Fruit fly (Drosophila melanogaster): Measurements from ENCODE around the gene LManII.

Gene LManII

dm6 chr2L:10506557-10507252, 49.2 kb downstream of the LManII start, which contains the start of the genes Myo31DF and CG6094 (continued):
- no peak for TF ChIP-seq sc (optimal IDR thresholded peaks at IDR 0.05)
- no peak for TF ChIP-seq sc (GFP tag; optimal IDR thresholded peaks at IDR 0.05)
- TF ChIP-seq CG13123 (GFP tag; optimal IDR thresholded peaks at IDR 0.05), result no peak
- no peak for TF ChIP-seq Stat92E (GFP tag; optimal IDR thresholded peaks at IDR 0.05)
- TF ChIP-seq salm (tag; optimal IDR thresholded peaks at IDR 0.05), result peak; percentile 1
- TF ChIP-seq knrl (GFP tag; IDR thresholded peaks at IDR 0.05; ENCODE audit: partially characterized antibody), result peak; percentile 57; the same call in 1 of the 3 replicates
- TF ChIP-seq CG9932 (GFP tag; IDR thresholded peaks at IDR 0.05), result peak; percentile 55
- TF ChIP-seq ac (GFP tag; optimal IDR thresholded peaks at IDR 0.05), result no peak
- TF ChIP-seq CG12659 (GFP tag; optimal IDR thresholded peaks at IDR 0.05), result peak; percentile 58
- TF ChIP-seq trem (tag; optimal IDR thresholded peaks at IDR 0.05), result peak; percentile 80
- TF ChIP-seq pum (GFP tag; optimal IDR thresholded peaks at IDR 0.05), result peak; percentile 21
- peak; percentile 97 for TF ChIP-seq CG17186 (GFP tag; optimal IDR thresholded peaks at IDR 0.05)
- no peak for TF ChIP-seq Oaz (GFP tag; IDR thresholded peaks at IDR 0.05)
- TF ChIP-seq CG10267 (tag; optimal IDR thresholded peaks at IDR 0.05), result peak; percentile 59
- peak; percentile 23 for TF ChIP-seq CG13296 (GFP tag; optimal IDR thresholded peaks at IDR 0.05)
- TF ChIP-seq gro (GFP tag; optimal IDR thresholded peaks at IDR 0.05), result peak; percentile 38
- TF ChIP-seq CG11560 (tag; IDR thresholded peaks at IDR 0.05), result no peak
- TF ChIP-seq Sin3A (optimal IDR thresholded peaks at IDR 0.05), result peak; percentile 98
- TF ChIP-seq CG13424 (tag; optimal IDR thresholded peaks at IDR 0.05), result peak; percentile 30
- TF ChIP-seq her (GFP tag; optimal IDR thresholded peaks at IDR 0.05), result peak; percentile 7
- TF ChIP-seq CG1233 (GFP tag; optimal IDR thresholded peaks at IDR 0.05), result no peak
- TF ChIP-seq CrebB (tag; optimal IDR thresholded peaks at IDR 0.05), result peak; percentile 17
- TF ChIP-seq grau (tag; optimal IDR thresholded peaks at IDR 0.05), result peak; percentile 29
- peak; percentile 62 for TF ChIP-seq zen (tag; optimal IDR thresholded peaks at IDR 0.05)
- peak; percentile 81 for TF ChIP-seq HmgZ (tag; optimal IDR thresholded peaks at IDR 0.05)
- TF ChIP-seq pan (optimal IDR thresholded peaks at IDR 0.05), result no peak
- TF ChIP-seq pan (GFP tag; optimal IDR thresholded peaks at IDR 0.05 in 1 of 2, IDR thresholded peaks at IDR 0.05 in 1 of 2), result peak in 1 of 2 experiments; percentile 17
- TF ChIP-seq CG8765 (GFP tag; IDR thresholded peaks at IDR 0.05), result no peak
- peak; percentile 68 for TF ChIP-seq Myb (GFP tag; optimal IDR thresholded peaks at IDR 0.05)
- peak; percentile 8 for TF ChIP-seq CG7839 (tag; optimal IDR thresholded peaks at IDR 0.05)
- TF ChIP-seq ato (GFP tag; IDR thresholded peaks at IDR 0.05; ENCODE audit: partially characterized antibody), result peak; percentile 64; the same call in 1 of the 2 replicates
- TF ChIP-seq amos (GFP tag; IDR thresholded peaks at IDR 0.05; ENCODE audit: partially characterized antibody), result peak; percentile 57; the same call in 1 of the 2 replicates
- TF ChIP-seq Dbx (GFP tag; IDR thresholded peaks at IDR 0.05), result peak; percentile 80; the same call in 2 of the 3 replicates
- no peak for TF ChIP-seq Hr78 (GFP tag; optimal IDR thresholded peaks at IDR 0.05)
- TF ChIP-seq nerfin-1 (tag; optimal IDR thresholded peaks at IDR 0.05), result no peak
- peak; percentile 38 for TF ChIP-seq CG10431 (GFP tag; optimal IDR thresholded peaks at IDR 0.05)
- peak; percentile 59 for TF ChIP-seq CG3847 (GFP tag; IDR thresholded peaks at IDR 0.05)
- TF ChIP-seq Sox102F (GFP tag; optimal IDR thresholded peaks at IDR 0.05), result no peak
- peak; percentile 28 for TF ChIP-seq ATbp (GFP tag; optimal IDR thresholded peaks at IDR 0.05)
- TF ChIP-seq Abd-B (GFP tag; optimal IDR thresholded peaks at IDR 0.05), result peak; percentile 49
- TF ChIP-seq Trl (optimal IDR thresholded peaks at IDR 0.05), result no peak
- TF ChIP-seq Trl (GFP tag; optimal IDR thresholded peaks at IDR 0.05), result no peak
- no peak for TF ChIP-seq CG10979 (tag; optimal IDR thresholded peaks at IDR 0.05)
- TF ChIP-seq br (optimal IDR thresholded peaks at IDR 0.05), result no peak
- peak; percentile 84 for TF ChIP-seq phol (tag; optimal IDR thresholded peaks at IDR 0.05)
- TF ChIP-seq pzg (GFP tag; optimal IDR thresholded peaks at IDR 0.05), result peak; percentile 98
- TF ChIP-seq dpn (GFP tag; optimal IDR thresholded peaks at IDR 0.05), result peak; percentile 16 to 39
- TF ChIP-seq CG15601 (tag; optimal IDR thresholded peaks at IDR 0.05), result peak; percentile 79
- peak in 1 of 2 experiments; percentile 90 for TF ChIP-seq insv (GFP tag; optimal IDR thresholded peaks at IDR 0.05)

All from whole organism, embryonic.